Fruit fly (Drosophila melanogaster): ENCODE measurements around the gene CG8607.

CG8607 gene

DNA sequence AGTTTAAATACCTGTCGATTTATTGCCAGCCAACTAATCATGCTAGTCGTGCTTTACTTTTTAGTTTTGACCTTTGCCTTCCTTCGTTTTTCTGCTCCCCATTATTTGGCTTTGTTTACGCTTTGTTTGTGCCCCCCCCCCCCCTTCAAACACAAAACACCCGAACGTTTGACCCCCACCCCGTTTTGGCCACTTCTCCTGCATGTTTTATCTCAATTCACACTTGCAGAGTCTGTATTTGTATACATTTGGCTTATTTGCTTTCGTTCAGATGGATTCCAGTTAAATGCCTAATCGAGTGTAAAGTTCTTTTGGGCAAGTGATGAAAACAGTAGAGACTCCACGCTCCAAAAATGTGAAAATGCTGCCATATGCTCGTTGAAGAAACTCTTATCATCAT, 29.4 kb downstream of the CG8607 start (continued):
- TF ChIP-seq bcd (GFP tag; optimal IDR thresholded peaks at IDR 0.05) (no peak), CG18262 (tag; optimal IDR thresholded peaks at IDR 0.05) (no peak), sd (tag; optimal IDR thresholded peaks at IDR 0.05) (peak; percentile 37), hb (GFP tag; IDR thresholded peaks at IDR 0.05; ENCODE audit: partially characterized antibody) (no peak), Dp (GFP tag; optimal IDR thresholded peaks at IDR 0.05) (no peak), CG34376 (GFP tag; optimal IDR thresholded peaks at IDR 0.05) (peak; percentile 15), CG12071 (GFP tag; optimal IDR thresholded peaks at IDR 0.05) (peak; percentile 32), CG7987 (GFP tag; optimal IDR thresholded peaks at IDR 0.05) (peak; percentile 27), caup (GFP tag; optimal IDR thresholded peaks at IDR 0.05; ENCODE audit: severe bottlenecking) (peak; percentile 6), CG18599 (GFP tag; optimal IDR thresholded peaks at IDR 0.05) (peak; percentile 38), CG12769 (tag; optimal IDR thresholded peaks at IDR 0.05) (peak; percentile 27), MTF-1 (GFP tag; optimal IDR thresholded peaks at IDR 0.05; ENCODE audit: borderline replicate concordance) (no peak), Antp (GFP tag; optimal IDR thresholded peaks at IDR 0.05) (no peak), chn (GFP tag; optimal IDR thresholded peaks at IDR 0.05) (no peak), Hr39 (optimal IDR thresholded peaks at IDR 0.05) (no peak), Hmr (GFP tag; optimal IDR thresholded peaks at IDR 0.05) (no peak), CG3065 (GFP tag; optimal IDR thresholded peaks at IDR 0.05) (no peak), Meics (GFP tag; optimal IDR thresholded peaks at IDR 0.05) (peak; percentile 16), exex (tag; optimal IDR thresholded peaks at IDR 0.05) (peak; percentile 34)

DNA sequence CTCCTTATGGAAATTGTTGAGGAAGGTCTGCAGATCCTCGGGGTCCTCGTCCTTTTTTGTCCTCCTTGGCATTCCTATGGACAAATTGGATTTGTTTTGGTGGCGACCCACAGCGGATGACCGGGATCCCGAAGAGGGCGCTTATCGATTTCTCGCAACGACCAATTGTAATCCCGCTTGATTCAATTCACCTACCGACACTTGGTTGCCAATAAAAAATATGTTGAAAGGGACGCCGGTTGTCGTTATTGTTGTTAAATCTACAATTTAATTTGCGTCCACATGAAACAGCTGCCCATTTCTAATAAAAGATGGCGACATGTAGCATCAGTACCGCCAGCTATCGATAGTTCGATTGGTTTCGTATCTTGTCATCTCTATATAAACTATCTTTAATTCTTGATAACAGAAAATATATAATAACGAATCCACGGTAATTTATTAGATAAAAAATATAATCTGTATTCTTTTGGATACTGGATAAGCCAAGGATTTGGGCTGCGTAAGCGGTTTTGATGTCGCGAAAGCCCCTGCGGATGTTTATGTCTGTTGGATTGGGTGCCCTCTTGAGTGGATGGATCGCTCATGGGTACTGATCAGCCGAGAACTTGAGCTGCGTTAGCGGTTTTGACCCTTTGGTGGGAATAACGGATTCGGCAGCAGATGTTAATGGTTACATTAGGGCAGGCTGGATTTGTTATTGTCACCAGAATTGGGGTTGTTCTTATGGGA, 36.7 kb downstream of the CG8607 start, which contains the start of gene CTCF:
TSS of gene CTCF (minus strand) at position 328 of the 732 bp plus-strand sequence.
- peak; percentile 53 to 59 for TF ChIP-seq dpn (GFP tag; optimal IDR thresholded peaks at IDR 0.05)
- TF ChIP-seq hbn (GFP tag; IDR thresholded peaks at IDR 0.05; ENCODE audit: partially characterized antibody): peak; percentile 61
- no peak; the same call in 1 of the 2 replicates for TF ChIP-seq slbo (GFP tag; IDR thresholded peaks at IDR 0.05)
- TF ChIP-seq CG17359 (tag; optimal IDR thresholded peaks at IDR 0.05): peak; percentile 34
- TF ChIP-seq grau (tag; optimal IDR thresholded peaks at IDR 0.05): peak; percentile 52
- TF ChIP-seq CG7928 (GFP tag; optimal IDR thresholded peaks at IDR 0.05): no peak
- TF ChIP-seq Adf1 (GFP tag; IDR thresholded peaks at IDR 0.05): no peak
- no peak for TF ChIP-seq CG3995 (GFP tag; optimal IDR thresholded peaks at IDR 0.05)
- peak; percentile 67 for TF ChIP-seq stwl (tag; optimal IDR thresholded peaks at IDR 0.05)
- TF ChIP-seq CG9727 (GFP tag; optimal IDR thresholded peaks at IDR 0.05): peak; percentile 55
- TF ChIP-seq cwo (GFP tag; optimal IDR thresholded peaks at IDR 0.05): no peak
- no peak for TF ChIP-seq Hr51 (GFP tag; optimal IDR thresholded peaks at IDR 0.05)
- peak; percentile 94 for TF ChIP-seq CG13287 (GFP tag; IDR thresholded peaks at IDR 0.05; ENCODE audit: partially characterized antibody)
- TF ChIP-seq CG12071 (GFP tag; optimal IDR thresholded peaks at IDR 0.05): no peak
- TF ChIP-seq salm (tag; optimal IDR thresholded peaks at IDR 0.05): peak; percentile 5
- no peak for TF ChIP-seq sim (GFP tag; IDR thresholded peaks at IDR 0.05)
- TF ChIP-seq zfh1 (GFP tag; IDR thresholded peaks at IDR 0.05): 0 out of 3 replicates have a peak, but pooled peaks have one; percentile 32
- TF ChIP-seq CG32532 (GFP tag; IDR thresholded peaks at IDR 0.05): peak; percentile 54; the same call in 1 of the 2 replicates
- TF ChIP-seq Poxn (GFP tag; IDR thresholded peaks at IDR 0.05): no peak
- TF ChIP-seq CG4328 (GFP tag; optimal IDR thresholded peaks at IDR 0.05): no peak
- TF ChIP-seq Nf-YA (GFP tag; IDR thresholded peaks at IDR 0.05): no peak
- no peak for TF ChIP-seq emc (GFP tag; optimal IDR thresholded peaks at IDR 0.05)
- no peak for TF ChIP-seq eve (GFP tag; optimal IDR thresholded peaks at IDR 0.05)
- no peak for TF ChIP-seq Blimp-1 (GFP tag; optimal IDR thresholded peaks at IDR 0.05)
- TF ChIP-seq BEAF-32 (GFP tag; optimal IDR thresholded peaks at IDR 0.05): peak; percentile 85
- TF ChIP-seq Rx (GFP tag; IDR thresholded peaks at IDR 0.05): no peak
- peak; percentile 46 for TF ChIP-seq gro (GFP tag; optimal IDR thresholded peaks at IDR 0.05)
- TF ChIP-seq Trl (optimal IDR thresholded peaks at IDR 0.05): no peak
- TF ChIP-seq Trl (GFP tag; optimal IDR thresholded peaks at IDR 0.05): peak; percentile 17
- TF ChIP-seq CG11696 (GFP tag; IDR thresholded peaks at IDR 0.05): no peak
- no peak for TF ChIP-seq CG6765 (GFP tag; optimal IDR thresholded peaks at IDR 0.05)
